Fruit fly (Drosophila melanogaster): ENCODE measurements around the gene CG13949.
A peak's percentile ranks its signal among the peaks of the same experiment; 100 is the strongest.

The CG13949 gene

dm6 chr2L:841708-842107 lies 13.4 kb upstream of the CG13949 start:
- TF ChIP-seq Smox (GFP tag; optimal IDR thresholded peaks at IDR 0.05), result peak; percentile 96
- peak; percentile 95 for TF ChIP-seq CG1621 (tag; optimal IDR thresholded peaks at IDR 0.05)
- peak; percentile 92 for TF ChIP-seq CG11294 (GFP tag; IDR thresholded peaks at IDR 0.05)
- TF ChIP-seq vri (GFP tag; optimal IDR thresholded peaks at IDR 0.05), result peak; percentile 96
- TF ChIP-seq Eip75B (GFP tag; optimal IDR thresholded peaks at IDR 0.05), result peak; percentile 95
- peak; percentile 95 for TF ChIP-seq CG6808 (GFP tag; optimal IDR thresholded peaks at IDR 0.05)
- peak; percentile 97 for TF ChIP-seq OdsH (GFP tag; optimal IDR thresholded peaks at IDR 0.05)
- peak; percentile 92 for TF ChIP-seq CG6854 (GFP tag; optimal IDR thresholded peaks at IDR 0.05)
- peak; percentile 91 for TF ChIP-seq Hr4 (GFP tag; optimal IDR thresholded peaks at IDR 0.05)
- peak; percentile 99 for TF ChIP-seq Eip78C (GFP tag)
- TF ChIP-seq ss (GFP tag; optimal IDR thresholded peaks at IDR 0.05), result peak; percentile 94 to 95
- TF ChIP-seq Hr38 (GFP tag; optimal IDR thresholded peaks at IDR 0.05), result peak; percentile 60
- peak; percentile 86 for TF ChIP-seq CG6276 (GFP tag; optimal IDR thresholded peaks at IDR 0.05)
- peak; percentile 94 for TF ChIP-seq fd59A (GFP tag; optimal IDR thresholded peaks at IDR 0.05)
- peak; percentile 92 for TF ChIP-seq CG11902 (GFP tag; optimal IDR thresholded peaks at IDR 0.05)
- peak; percentile 91 for TF ChIP-seq CG11762 (GFP tag; optimal IDR thresholded peaks at IDR 0.05; ENCODE audit: insufficient read depth)
- TF ChIP-seq spab (GFP tag; optimal IDR thresholded peaks at IDR 0.05), result peak; percentile 94
- TF ChIP-seq CG15336 (GFP tag; IDR thresholded peaks at IDR 0.05), result peak; percentile 94
- TF ChIP-seq CG6163 (GFP tag; IDR thresholded peaks at IDR 0.05), result peak; percentile 98
- peak; percentile 99 for TF ChIP-seq svp (GFP tag)
- peak; percentile 88 for TF ChIP-seq lz (GFP tag; optimal IDR thresholded peaks at IDR 0.05)
- peak; percentile 93 for TF ChIP-seq Ets96B (tag; optimal IDR thresholded peaks at IDR 0.05)
- peak; percentile 98 for TF ChIP-seq Sox14 (GFP tag; optimal IDR thresholded peaks at IDR 0.05)
- peak; percentile 97 for TF ChIP-seq topi (GFP tag; optimal IDR thresholded peaks at IDR 0.05)
- TF ChIP-seq dsx (GFP tag; optimal IDR thresholded peaks at IDR 0.05; ENCODE audit: poor library complexity, severe bottlenecking), result peak; percentile 93
- TF ChIP-seq CG10669 (GFP tag; optimal IDR thresholded peaks at IDR 0.05), result peak; percentile 96
- peak; percentile 87 for TF ChIP-seq Sox15 (GFP tag; optimal IDR thresholded peaks at IDR 0.05)
- peak; percentile 94 for TF ChIP-seq achi (GFP tag; optimal IDR thresholded peaks at IDR 0.05)
- TF ChIP-seq esn (GFP tag; optimal IDR thresholded peaks at IDR 0.05), result peak; percentile 98
- peak; percentile 79 for TF ChIP-seq dac (GFP tag; optimal IDR thresholded peaks at IDR 0.05)
- peak; percentile 92 for TF ChIP-seq Lpt (GFP tag; optimal IDR thresholded peaks at IDR 0.05)
- TF ChIP-seq CG16779 (tag; optimal IDR thresholded peaks at IDR 0.05), result peak; percentile 86
- TF ChIP-seq CG32006 (GFP tag; optimal IDR thresholded peaks at IDR 0.05), result peak; percentile 93
- TF ChIP-seq CG7368 (GFP tag; optimal IDR thresholded peaks at IDR 0.05), result peak; percentile 95
- peak; percentile 95 for TF ChIP-seq net (GFP tag; optimal IDR thresholded peaks at IDR 0.05)
- peak; percentile 96 for TF ChIP-seq CG3032 (tag; optimal IDR thresholded peaks at IDR 0.05)
- TF ChIP-seq CG8319 (GFP tag; optimal IDR thresholded peaks at IDR 0.05), result peak; percentile 93
- TF ChIP-seq Blimp-1 (GFP tag; optimal IDR thresholded peaks at IDR 0.05), result peak; percentile 91
- peak; percentile 94 for TF ChIP-seq CG8632 (GFP tag; optimal IDR thresholded peaks at IDR 0.05)
- peak; percentile 87 for TF ChIP-seq CG4318 (GFP tag; optimal IDR thresholded peaks at IDR 0.05)
- peak; percentile 82 for TF ChIP-seq fd85E (GFP tag; optimal IDR thresholded peaks at IDR 0.05)
- peak; percentile 94 for TF ChIP-seq CG8119 (GFP tag; IDR thresholded peaks at IDR 0.05)
- TF ChIP-seq eg (GFP tag; IDR thresholded peaks at IDR 0.05), result peak; percentile 96
- TF ChIP-seq CG6792 (GFP tag; optimal IDR thresholded peaks at IDR 0.05), result peak; percentile 97
- TF ChIP-seq Hr39 (GFP tag; optimal IDR thresholded peaks at IDR 0.05), result peak; percentile 94
- peak; percentile 96 for TF ChIP-seq CG3919 (GFP tag; optimal IDR thresholded peaks at IDR 0.05)
- TF ChIP-seq acj6 (GFP tag; optimal IDR thresholded peaks at IDR 0.05), result peak; percentile 95
- peak; percentile 36 for TF ChIP-seq fkh (GFP tag; optimal IDR thresholded peaks at IDR 0.05)
- TF ChIP-seq pdm3 (GFP tag; optimal IDR thresholded peaks at IDR 0.05), result peak; percentile 97
- TF ChIP-seq Sox102F (GFP tag; optimal IDR thresholded peaks at IDR 0.05), result peak; percentile 98
- peak; percentile 96 for TF ChIP-seq Eip93F (GFP tag; optimal IDR thresholded peaks at IDR 0.05)
- TF ChIP-seq Met (GFP tag; optimal IDR thresholded peaks at IDR 0.05), result peak; percentile 98

All from whole organism, prepupa.